Fruit fly (Drosophila melanogaster) whole organism, embryonic: ENCODE data around the gene Bap60.

Experiments
- Bgb ChIP-seq: fragments of 200-800 bp; sonication (Bioruptor generic); IDR thresholded peaks from 2 replicates; pipeline ENCODE4 v1.3.6; 2022; ENCODE audit warnings: missing biosample characterization, missing genetic modification characterization; ENCODE audit not compliant: partially characterized antibody
- CG10209 ChIP-seq: fragments of 200-800 bp; sonication (Bioruptor generic); optimal IDR thresholded peaks from 3 replicates; lab custom pipeline; 2017; ENCODE audit warnings: missing biosample characterization, mild to moderate bottlenecking, missing genetic modification characterization, missing genetic modification reagents
- CG11695 ChIP-seq: fragments of 200-800 bp; sonication (Bioruptor generic); IDR thresholded peaks from 3 replicates; pipeline ENCODE4 v1.3.6; 2022; ENCODE audit warnings: missing biosample characterization, missing genetic modification characterization
- CG11723 ChIP-seq: fragments of 200-800 bp; sonication (Bioruptor generic); optimal IDR thresholded peaks from 2 replicates; lab custom pipeline; 2017; ENCODE audit warnings: missing biosample characterization, mild to moderate bottlenecking, missing genetic modification characterization
- CG12659 ChIP-seq: fragments of 200-800 bp; sonication (Bioruptor generic); optimal IDR thresholded peaks from 3 replicates; lab custom pipeline; 2017; ENCODE audit warnings: mild to moderate bottlenecking, missing biosample characterization, missing genetic modification reagents, missing genetic modification characterization
- CG1603 ChIP-seq: fragments of 200-800 bp; sonication (Bioruptor generic); optimal IDR thresholded peaks from 2 replicates; lab custom pipeline; 2019; ENCODE audit warnings: missing biosample characterization, mild to moderate bottlenecking, missing genetic modification characterization, moderate library complexity
- CG17361 ChIP-seq: fragments of 200-800 bp; sonication (Bioruptor generic); IDR thresholded peaks from 3 replicates; pipeline ENCODE4 v1.3.6; 2022; ENCODE audit warnings: missing biosample characterization, missing genetic modification characterization
- CG17385 ChIP-seq: fragments of 200-800 bp; sonication (Bioruptor generic); optimal IDR thresholded peaks from 3 replicates; lab custom pipeline; 2018; ENCODE audit warnings: missing biosample characterization, mild to moderate bottlenecking, missing genetic modification characterization
- CG2116 ChIP-seq: fragments of 200-800 bp; sonication (Bioruptor generic); optimal IDR thresholded peaks from 3 replicates; lab custom pipeline; 2018; ENCODE audit warnings: missing biosample characterization, mild to moderate bottlenecking, missing genetic modification characterization
- CG3065 ChIP-seq: fragments of 200-800 bp; sonication (Bioruptor generic); optimal IDR thresholded peaks from 2 replicates; lab custom pipeline; 2016; ENCODE audit warnings: missing biosample characterization, missing genetic modification characterization
- CG31224 ChIP-seq: fragments of 200-800 bp; sonication (Bioruptor generic); IDR thresholded peaks from 2 replicates; pipeline ENCODE4 v1.3.6; 2022; ENCODE audit warnings: missing biosample characterization, missing genetic modification characterization
- CG34224 ChIP-seq: fragments of 200-800 bp; sonication (Bioruptor generic); IDR thresholded peaks from 3 replicates; pipeline ENCODE4 v1.3.6; 2022; ENCODE audit warnings: missing biosample characterization, missing genetic modification characterization; ENCODE audit not compliant: partially characterized antibody
- CG3847 ChIP-seq: fragments of 200-800 bp; sonication (Bioruptor generic); IDR thresholded peaks from 2 replicates; pipeline ENCODE4 v1.3.6; 2022; ENCODE audit warnings: missing biosample characterization, missing genetic modification characterization
- CG42726 ChIP-seq: fragments of 200-800 bp; sonication (Bioruptor generic); IDR thresholded peaks from 2 replicates; pipeline ENCODE4 v1.3.6; 2022; ENCODE audit warnings: missing biosample characterization, missing genetic modification characterization; ENCODE audit not compliant: partially characterized antibody
- CG8359 ChIP-seq: fragments of 200-800 bp; sonication (Bioruptor generic); optimal IDR thresholded peaks from 2 replicates; lab custom pipeline; 2017; ENCODE audit warnings: missing biosample characterization, mild to moderate bottlenecking, missing genetic modification characterization, borderline replicate concordance
- CG8924 ChIP-seq: fragments of 200-800 bp; optimal IDR thresholded peaks from 3 replicates; lab custom pipeline; 2019; ENCODE audit warnings: missing biosample characterization, mild to moderate bottlenecking, missing genetic modification characterization, moderate library complexity
- CG9797 ChIP-seq: fragments of 200-800 bp; sonication (Bioruptor generic); optimal IDR thresholded peaks from 3 replicates; lab custom pipeline; 2018; ENCODE audit warnings: missing biosample characterization, mild to moderate bottlenecking, missing genetic modification characterization
- CG9932 ChIP-seq: fragments of 200-800 bp; sonication (Bioruptor generic); IDR thresholded peaks from 2 replicates; pipeline ENCODE4 v1.3.6; 2022; ENCODE audit warnings: missing biosample characterization, missing genetic modification characterization
- Dll ChIP-seq: fragments of 200-800 bp; sonication (Bioruptor generic); IDR thresholded peaks from 4 replicates; pipeline ENCODE4 v1.3.6; 2022; ENCODE audit warnings: missing biosample characterization, missing genetic modification characterization; ENCODE audit not compliant: partially characterized antibody
- Doc3 ChIP-seq: fragments of 200-800 bp; sonication (Bioruptor generic); IDR thresholded peaks from 3 replicates; pipeline ENCODE4 v1.3.6; 2022; ENCODE audit warnings: missing biosample characterization, missing genetic modification characterization; ENCODE audit not compliant: partially characterized antibody
- Dref ChIP-seq: fragments of 200-800 bp; sonication (Bioruptor generic); IDR thresholded peaks from 2 replicates; pipeline ENCODE4 v1.3.6; 2022; ENCODE audit warnings: missing biosample characterization, missing genetic modification characterization
- Drgx ChIP-seq: fragments of 200-800 bp; sonication (Bioruptor generic); IDR thresholded peaks from 2 replicates; pipeline ENCODE4 v1.3.6; 2022; ENCODE audit warnings: missing biosample characterization, missing genetic modification characterization
- E2f2 ChIP-seq: fragments of 200-800 bp; sonication (Bioruptor generic); IDR thresholded peaks from 2 replicates; pipeline ENCODE4 v1.3.6; 2022; ENCODE audit warnings: missing biosample characterization, missing genetic modification characterization
- Ets65A ChIP-seq: fragments of 200-800 bp; sonication (Bioruptor generic); peaks from one replicate; lab custom pipeline; 2016; ENCODE audit warnings: missing biosample characterization, missing genetic modification characterization
- H2.0 ChIP-seq: fragments of 200-800 bp; sonication (Bioruptor generic); IDR thresholded peaks from 2 replicates; pipeline ENCODE4 v1.3.6; 2022; ENCODE audit warnings: missing biosample characterization, missing genetic modification characterization
- Myb ChIP-seq: fragments of 200-800 bp; sonication (Bioruptor generic); optimal IDR thresholded peaks from 2 replicates; lab custom pipeline; 2016; ENCODE audit warnings: missing biosample characterization, missing genetic modification characterization
- NFAT ChIP-seq: fragments of 200-800 bp; sonication (Bioruptor generic); IDR thresholded peaks from 2 replicates; pipeline ENCODE4 v1.3.6; 2022; ENCODE audit warnings: missing biosample characterization, missing genetic modification characterization
- Opbp ChIP-seq: fragments of 200-800 bp; sonication (Bioruptor generic); IDR thresholded peaks from 3 replicates; pipeline ENCODE4 v1.3.6; 2022; ENCODE audit warnings: missing biosample characterization, missing genetic modification characterization; ENCODE audit not compliant: partially characterized antibody
- Ptx1 ChIP-seq: fragments of 200-800 bp; sonication (Bioruptor generic); IDR thresholded peaks from 2 replicates; pipeline ENCODE4 v1.3.6; 2022; ENCODE audit warnings: missing biosample characterization, missing genetic modification characterization
- Scr ChIP-seq: fragments of 200-800 bp; sonication (Bioruptor generic); IDR thresholded peaks from 2 replicates; pipeline ENCODE4 v1.3.6; 2022; ENCODE audit warnings: missing biosample characterization, missing genetic modification characterization; ENCODE audit not compliant: partially characterized antibody
- ato ChIP-seq: fragments of 200-800 bp; sonication (Bioruptor generic); IDR thresholded peaks from 2 replicates; pipeline ENCODE4 v1.3.6; 2022; ENCODE audit warnings: missing biosample characterization, missing genetic modification characterization; ENCODE audit not compliant: partially characterized antibody
- bbx ChIP-seq: fragments of 200-800 bp; sonication (Bioruptor generic); IDR thresholded peaks from 2 replicates; pipeline ENCODE4 v1.3.6; 2022; ENCODE audit warnings: missing biosample characterization, missing genetic modification characterization; ENCODE audit not compliant: partially characterized antibody
- chinmo ChIP-seq: fragments of 200-800 bp; sonication (Bioruptor generic); IDR thresholded peaks from 4 replicates; pipeline ENCODE4 v1.3.6; 2022; ENCODE audit warnings: missing biosample characterization, missing genetic modification characterization; ENCODE audit not compliant: partially characterized antibody
- ci ChIP-seq: fragments of 200-800 bp; sonication (Bioruptor generic); IDR thresholded peaks from 3 replicates; pipeline ENCODE4 v1.3.6; 2022; ENCODE audit warnings: missing biosample characterization, missing genetic modification characterization
- gfzf ChIP-seq: fragments of 200-800 bp; sonication (Bioruptor generic); optimal IDR thresholded peaks from 2 replicates; lab custom pipeline; 2016; ENCODE audit warnings: missing biosample characterization, mild to moderate bottlenecking, missing genetic modification characterization, moderate library complexity
- ham ChIP-seq: fragments of 200-800 bp; sonication (Bioruptor generic); IDR thresholded peaks from 2 replicates; pipeline ENCODE4 v1.3.6; 2022; ENCODE audit warnings: missing biosample characterization, missing genetic modification characterization
- hbn ChIP-seq: fragments of 200-800 bp; sonication (Bioruptor generic); IDR thresholded peaks from 2 replicates; pipeline ENCODE4 v1.3.6; 2022; ENCODE audit warnings: missing biosample characterization, missing genetic modification characterization; ENCODE audit not compliant: partially characterized antibody
- lilli ChIP-seq: fragments of 200-800 bp; sonication (Bioruptor generic); optimal IDR thresholded peaks from 3 replicates; lab custom pipeline; 2016; ENCODE audit warnings: missing biosample characterization, missing genetic modification characterization
- mld ChIP-seq: fragments of 200-800 bp; sonication (Bioruptor generic); IDR thresholded peaks from 3 replicates; pipeline ENCODE4 v1.3.6; 2022; ENCODE audit warnings: missing biosample characterization, missing genetic modification characterization; ENCODE audit not compliant: partially characterized antibody
- nerfin-2 ChIP-seq: fragments of 200-800 bp; sonication (Bioruptor generic); IDR thresholded peaks from 2 replicates; pipeline ENCODE4 v1.3.6; 2022; ENCODE audit warnings: missing biosample characterization, missing genetic modification characterization; ENCODE audit not compliant: partially characterized antibody
- prd ChIP-seq, 3 experiments: fragments of >200 bp in 2 of 3; fragments of 200-800 bp in 1 of 3; sonication (Bioruptor generic) in 1 of 3; optimal IDR thresholded peaks in 2 of 3; IDR thresholded peaks in 1 of 3; 2 replicates in 2 of 3; 3 replicates in 1 of 3; pipeline versions ENCODE4 v1.3.6 to Lab custom; 2017 to 2022; ENCODE audit warnings: missing biosample characterization in 1 of 3, missing genetic modification characterization in 1 of 3
- row ChIP-seq: fragments of 200-800 bp; sonication (Bioruptor generic); IDR thresholded peaks from 3 replicates; pipeline ENCODE4 v1.3.6; 2022; ENCODE audit warnings: missing biosample characterization, missing genetic modification characterization
- slbo ChIP-seq: fragments of 200-800 bp; sonication (Bioruptor generic); IDR thresholded peaks from 2 replicates; pipeline ENCODE4 v1.3.6; 2022; ENCODE audit warnings: missing biosample characterization, missing genetic modification characterization
- trem ChIP-seq: fragments of 200-800 bp; optimal IDR thresholded peaks from 3 replicates; lab custom pipeline; 2019; ENCODE audit warnings: missing biosample characterization, mild to moderate bottlenecking, missing genetic modification characterization, moderate library complexity
- unc-4 ChIP-seq: fragments of 200-800 bp; sonication (Bioruptor generic); IDR thresholded peaks from 2 replicates; pipeline ENCODE4 v1.3.6; 2022; ENCODE audit warnings: missing biosample characterization, missing genetic modification characterization; ENCODE audit not compliant: partially characterized antibody
- vnd ChIP-seq: fragments of 200-800 bp; sonication (Bioruptor generic); IDR thresholded peaks from 3 replicates; pipeline ENCODE4 v1.3.6; 2022; ENCODE audit warnings: missing biosample characterization, missing genetic modification characterization; ENCODE audit not compliant: partially characterized antibody
- vvl ChIP-seq: fragments of 200-800 bp; sonication (Bioruptor generic); IDR thresholded peaks from 2 replicates; pipeline ENCODE4 v1.3.6; 2022; ENCODE audit warnings: missing biosample characterization, missing genetic modification characterization

Gene Bap60

dm6 chrX:13112238-13112829, 47.0 kb downstream of the Bap60 start, which contains the start of gene Chpf:
Chpf (minus strand) TSS chrX:13112462.
- peak; percentile 84 for TF ChIP-seq nerfin-2 (GFP tag; lab: Robert Waterston, UW)
- TF ChIP-seq Dll: peak; percentile 74; the same call in 3 of the 4 replicates
- peak; percentile 65 for TF ChIP-seq unc-4
- TF ChIP-seq CG17385 (GFP tag; lab: Kevin White, UChicago): peak; percentile 6
- TF ChIP-seq Opbp: peak; percentile 84
- TF ChIP-seq chinmo (GFP tag; lab: Robert Waterston, UW): peak; percentile 88; the same call in 3 of the 4 replicates
- peak; percentile 16 for TF ChIP-seq gfzf (GFP tag; lab: Kevin White, UChicago)
- TF ChIP-seq CG1603: peak; percentile 32
- TF ChIP-seq mld (GFP tag; lab: Robert Waterston, UW): peak; percentile 59; the same call in 2 of the 3 replicates
- TF ChIP-seq CG12659 (GFP tag; lab: Kevin White, UChicago): peak; percentile 22
- peak; percentile 63 for TF ChIP-seq CG2116 (GFP tag; lab: Kevin White, UChicago)
- TF ChIP-seq CG11695 (GFP tag; lab: Robert Waterston, UW): no peak
- TF ChIP-seq trem (tag; lab: Kevin White, UChicago): peak; percentile 17
- TF ChIP-seq H2.0 (GFP tag; lab: Robert Waterston, UW): no peak
- peak; percentile 81 for TF ChIP-seq CG42726 (GFP tag; lab: Robert Waterston, UW)
- no peak for TF ChIP-seq CG8924 (tag; lab: Kevin White, UChicago)
- peak; percentile 50; the same call in 1 of the 3 replicates for TF ChIP-seq Doc3 (GFP tag; lab: Robert Waterston, UW)
- peak; percentile 87 for TF ChIP-seq vnd (GFP tag; lab: Robert Waterston, UW)
- TF ChIP-seq bbx (GFP tag; lab: Robert Waterston, UW): peak; percentile 89
- peak; percentile 32; the same call in 1 of the 2 replicates for TF ChIP-seq Ptx1 (GFP tag; lab: Robert Waterston, UW)
- no peak for TF ChIP-seq CG10209
- no peak for TF ChIP-seq CG3065 (GFP tag; lab: Kevin White, UChicago)
- no peak for TF ChIP-seq ham
- TF ChIP-seq NFAT: 0 out of 2 replicates have a peak, but pooled peaks have one; percentile 20
- TF ChIP-seq CG9932: peak; percentile 49; the same call in 1 of the 2 replicates
- peak; percentile 95 for TF ChIP-seq Dref (GFP tag; lab: Robert Waterston, UW)
- TF ChIP-seq CG3847: no peak
- TF ChIP-seq vvl (GFP tag; lab: Robert Waterston, UW): 0 out of 2 replicates have a peak, but pooled peaks have one; percentile 14
- peak; percentile 50; the same call in 1 of the 2 replicates for TF ChIP-seq slbo (GFP tag; lab: Robert Waterston, UW)
- TF ChIP-seq prd (optimal IDR thresholded peaks at IDR 0.05; lab: Kevin White, UChicago): no peak
- peak; percentile 38; the same call in 1 of the 3 replicates for TF ChIP-seq prd (GFP tag; IDR thresholded peaks at IDR 0.05; lab: Robert Waterston, UW)
- TF ChIP-seq Scr (GFP tag; lab: Robert Waterston, UW): peak; percentile 80
- peak; percentile 3 for TF ChIP-seq CG9797 (GFP tag; lab: Kevin White, UChicago)
- TF ChIP-seq Myb (GFP tag; lab: Kevin White, UChicago): peak; percentile 24
- peak; percentile 46; the same call in 2 of the 3 replicates for TF ChIP-seq row (GFP tag; lab: Robert Waterston, UW)
- TF ChIP-seq hbn: peak; percentile 59
- peak; percentile 41; the same call in 1 of the 3 replicates for TF ChIP-seq CG17361
- peak; percentile 3 for TF ChIP-seq lilli
- peak; percentile 26; the same call in 1 of the 3 replicates for TF ChIP-seq ci (GFP tag; lab: Robert Waterston, UW)
- TF ChIP-seq CG31224 (GFP tag; lab: Robert Waterston, UW): no peak
- peak; percentile 74; the same call in 1 of the 2 replicates for TF ChIP-seq ato (GFP tag; lab: Robert Waterston, UW)
- peak; percentile 50; the same call in 1 of the 3 replicates for TF ChIP-seq CG34224 (GFP tag; lab: Robert Waterston, UW)
- peak; percentile 68 for TF ChIP-seq Ets65A
- TF ChIP-seq Bgb (GFP tag; lab: Robert Waterston, UW): peak; percentile 90
- TF ChIP-seq CG8359 (GFP tag; lab: Kevin White, UChicago): no peak
- peak; percentile 81 for TF ChIP-seq E2f2 (GFP tag; lab: Robert Waterston, UW)
- TF ChIP-seq Drgx (GFP tag; lab: Robert Waterston, UW): peak; percentile 30
- no peak for TF ChIP-seq CG11723 (GFP tag; lab: Kevin White, UChicago)
